Fruit fly (Drosophila melanogaster) Kc167 (cell line): ENCODE results near the gene CG31627.

ENCODE experiments used
- Myc ChIP-seq: fragments of >200 bp; optimal IDR thresholded peaks from 2 replicates; lab custom pipeline; 2017; ENCODE audit warnings: missing external identifiers
- Sin3A ChIP-seq: fragments of >200 bp; optimal IDR thresholded peaks from 2 replicates; lab custom pipeline; 2018; ENCODE audit warnings: missing external identifiers
- h ChIP-seq: fragments of >200 bp; optimal IDR thresholded peaks from 3 replicates; lab custom pipeline; 2018; ENCODE audit warnings: missing external identifiers
- insv ChIP-seq: fragments of >200 bp; optimal IDR thresholded peaks from 3 replicates; lab custom pipeline; 2018; ENCODE audit warnings: missing external identifiers
- psq ChIP-seq: fragments of >200 bp; optimal IDR thresholded peaks from 2 replicates; lab custom pipeline; 2017; ENCODE audit warnings: missing external identifiers
- ttk ChIP-seq: sonication (Bioruptor generic); optimal IDR thresholded peaks from 2 replicates; lab custom pipeline; 2017; ENCODE audit warnings: missing external identifiers

Gene CG31627

DNA sequence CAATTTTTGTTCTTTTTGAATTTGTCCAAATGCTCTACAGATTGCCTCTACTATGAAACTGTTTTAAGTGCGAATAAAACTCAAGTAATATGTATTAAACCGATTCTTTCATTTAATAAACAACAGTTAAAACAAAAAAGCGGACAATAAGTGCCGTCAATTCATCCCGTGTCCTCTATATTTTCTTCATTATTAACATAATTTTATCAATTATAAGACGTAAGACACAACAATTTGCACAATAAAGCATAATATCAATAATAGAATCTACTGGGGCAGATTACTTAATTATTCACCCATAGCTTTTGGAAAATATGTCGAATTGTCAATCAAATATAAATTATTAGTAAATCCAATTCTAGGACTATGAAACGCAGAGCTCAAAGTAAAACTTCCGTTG, at the start of gene CG31627:
Gene CG31627 (plus strand): TSS at position 301 of the 400 bp plus-strand sequence.
- TF ChIP-seq Sin3A (lab: Kevin White, UChicago) (no peak), ttk (lab: Kevin White, UChicago) (no peak), h (no peak), insv (lab: Kevin White, UChicago) (no peak), Myc (no peak), psq (lab: Kevin White, UChicago) (no peak)

DNA sequence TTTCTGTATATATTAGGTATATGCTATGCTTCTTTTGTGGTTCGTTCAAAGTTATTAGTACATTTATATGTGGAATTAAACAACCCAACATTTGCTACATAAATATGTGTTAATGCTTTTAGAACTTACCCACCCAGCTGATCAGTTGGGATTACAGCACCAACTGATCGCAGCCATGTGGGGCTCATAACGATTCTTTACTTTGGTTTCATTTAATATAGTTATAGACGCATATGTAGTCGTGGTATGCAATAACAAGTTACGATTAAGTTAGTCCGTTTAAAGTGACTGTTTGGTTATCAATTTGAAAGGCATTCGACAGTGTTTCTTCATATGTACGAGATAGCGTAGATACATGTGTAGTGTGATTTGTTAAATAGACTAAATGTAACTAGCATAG, 37.3 kb upstream of the CG31627 start:
- TF ChIP-seq h (no peak), insv (lab: Kevin White, UChicago) (no peak)

DNA sequence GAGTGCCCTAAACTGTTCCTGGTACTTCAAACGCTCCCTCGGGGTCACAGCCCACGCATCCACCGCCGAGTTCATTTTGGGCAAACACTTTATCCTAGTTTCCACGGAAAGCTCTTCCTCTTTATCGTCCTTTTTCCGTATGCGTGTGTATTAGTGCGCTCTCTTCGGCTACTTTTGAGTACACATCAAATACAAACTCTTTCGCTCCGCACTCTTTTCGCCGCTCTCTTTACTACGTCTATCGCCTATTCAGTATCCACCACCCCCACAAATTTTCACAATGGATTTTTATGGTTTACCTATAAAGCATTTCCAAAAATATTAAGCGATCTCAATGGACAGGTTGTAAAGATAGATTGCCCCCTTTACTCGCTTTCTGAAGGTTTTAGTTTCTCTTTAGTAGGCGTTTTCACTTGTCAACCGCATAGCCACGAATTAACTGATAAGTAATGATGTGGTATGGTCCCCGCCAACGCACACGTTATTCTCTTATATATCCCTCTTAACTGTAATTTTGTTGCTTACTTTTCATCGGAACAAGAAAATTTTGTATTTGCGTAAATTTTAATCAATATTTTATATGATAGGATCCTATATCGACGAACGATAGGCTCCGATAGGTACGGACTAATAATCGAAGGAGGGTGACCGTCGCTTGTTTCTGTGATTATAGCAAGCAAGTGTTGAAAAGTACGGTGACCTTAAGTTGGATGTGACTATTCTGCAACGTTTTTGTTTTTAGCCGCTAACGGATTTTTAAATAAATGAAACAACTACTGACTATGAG, 31.1 kb upstream of the CG31627 start, which contains the start of gene Dap160:
Gene Dap160 (minus strand): TSS at position 634 of the 787 bp plus-strand sequence.
- TF ChIP-seq psq (lab: Kevin White, UChicago): no peak
- no peak for TF ChIP-seq h
- no peak for TF ChIP-seq Myc
- TF ChIP-seq insv (lab: Kevin White, UChicago): no peak
- no peak for TF ChIP-seq Sin3A (lab: Kevin White, UChicago)
- no peak for TF ChIP-seq ttk (lab: Kevin White, UChicago)

DNA sequence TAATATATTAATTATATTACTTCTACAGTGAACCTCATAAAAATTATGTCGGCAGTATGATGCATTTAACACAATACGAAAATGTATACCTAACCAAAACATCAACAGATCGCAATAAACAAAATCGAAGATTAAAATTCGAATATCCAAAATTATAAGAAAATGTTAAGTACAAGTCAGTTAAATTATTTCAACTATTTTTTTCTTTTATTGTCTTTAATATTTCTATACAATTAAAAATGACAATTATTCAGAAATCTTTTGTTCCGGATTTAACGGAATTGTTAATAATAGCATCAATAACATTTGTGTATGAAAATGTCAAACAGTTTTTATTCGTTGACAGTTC, 30.5 kb upstream of the CG31627 start:
- TF ChIP-seq insv (lab: Kevin White, UChicago): no peak
- no peak for TF ChIP-seq psq (lab: Kevin White, UChicago)
- no peak for TF ChIP-seq h
- TF ChIP-seq Sin3A (lab: Kevin White, UChicago): no peak
- no peak for TF ChIP-seq Myc
- TF ChIP-seq ttk (lab: Kevin White, UChicago): no peak

DNA sequence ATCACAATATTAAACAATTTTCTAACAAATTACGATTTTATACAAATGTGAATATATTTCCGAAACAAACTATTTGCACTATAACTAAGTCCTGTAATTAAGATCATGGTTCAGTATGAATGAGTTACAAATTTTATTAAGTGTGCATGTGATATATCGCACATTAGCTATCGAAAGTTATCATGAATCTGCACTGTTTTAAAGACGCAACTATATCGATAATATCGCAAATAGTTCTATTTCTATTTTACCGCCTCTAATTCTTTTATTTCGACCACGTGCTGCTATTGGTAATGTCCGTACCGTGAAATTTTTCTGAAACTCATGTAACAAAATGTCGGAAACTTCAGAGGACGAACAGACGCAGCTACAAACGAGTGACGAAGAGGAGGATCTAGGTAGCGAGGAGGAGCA, 30.0 kb upstream of the CG31627 start, which contains the start of gene pths:
Gene pths (plus strand): TSS at position 258 of the 414 bp plus-strand sequence.
- TF ChIP-seq insv (lab: Kevin White, UChicago) (no peak), psq (lab: Kevin White, UChicago) (no peak), Sin3A (lab: Kevin White, UChicago) (no peak), Myc (no peak), h (no peak), ttk (lab: Kevin White, UChicago) (no peak)

DNA sequence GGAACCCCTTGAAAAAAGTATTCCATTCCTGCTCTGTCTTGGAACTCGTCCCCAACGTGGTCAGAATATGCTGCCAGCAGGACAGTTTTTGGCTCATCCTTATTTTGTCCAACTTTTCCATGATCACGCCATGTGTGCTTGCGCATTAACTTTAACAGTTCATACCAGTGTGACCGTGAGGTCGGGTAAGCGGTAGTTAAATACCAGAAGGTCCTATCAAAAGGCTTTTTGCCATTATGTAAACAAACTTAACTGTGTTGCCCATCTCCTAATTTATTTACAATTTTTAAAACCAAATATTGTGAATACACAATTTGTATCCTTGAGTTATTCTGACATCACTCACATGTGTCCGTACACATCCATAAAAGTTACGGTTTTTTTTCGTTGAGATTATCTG, 24.8 kb upstream of the CG31627 start, which contains the start of gene del:
Gene del (minus strand): TSS at position 305 of the 400 bp plus-strand sequence.
- TF ChIP-seq h (no peak), psq (lab: Kevin White, UChicago) (no peak)

DNA sequence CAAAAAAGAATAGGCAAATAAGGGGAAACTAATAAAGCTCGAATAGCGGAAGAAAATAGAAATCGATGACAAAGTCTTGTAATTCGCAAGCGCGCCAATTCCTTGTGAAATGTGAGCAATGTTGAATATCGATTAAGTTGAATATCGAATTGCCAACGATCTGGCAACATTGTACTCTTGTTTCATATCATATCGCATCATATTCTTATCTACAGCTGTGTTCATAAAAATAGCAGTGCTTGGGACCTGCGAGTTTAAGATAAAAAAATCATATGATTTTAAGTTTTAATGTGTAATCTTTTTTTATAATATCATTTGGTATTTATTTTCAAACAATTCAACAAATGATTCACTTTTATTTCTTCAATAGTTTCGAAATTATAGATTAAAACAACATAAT, 24.0 kb upstream of the CG31627 start:
- TF ChIP-seq psq (lab: Kevin White, UChicago) (no peak), Myc (no peak), Sin3A (lab: Kevin White, UChicago) (no peak), ttk (lab: Kevin White, UChicago) (no peak), insv (lab: Kevin White, UChicago) (no peak), h (no peak)

DNA sequence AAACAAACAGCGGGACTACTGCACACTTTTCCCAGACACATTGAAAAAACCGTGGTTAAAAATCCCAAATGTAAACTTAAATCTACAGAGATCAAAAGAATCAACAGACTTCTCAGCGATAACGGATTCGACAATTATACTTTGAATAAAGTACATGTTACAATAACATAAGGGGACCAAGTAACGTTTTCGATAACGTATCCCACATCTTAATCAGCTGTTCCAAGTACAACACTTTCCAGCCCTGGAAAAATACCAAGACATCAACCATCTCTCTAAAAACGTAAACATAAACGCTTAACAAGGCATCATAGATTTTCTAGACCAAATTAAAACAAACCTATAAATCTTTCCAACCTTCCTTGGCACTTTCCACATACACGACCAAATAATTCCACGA, 19.2 kb upstream of the CG31627 start:
- TF ChIP-seq insv (lab: Kevin White, UChicago) (no peak), Sin3A (lab: Kevin White, UChicago) (no peak), ttk (lab: Kevin White, UChicago) (no peak), psq (lab: Kevin White, UChicago) (no peak), h (no peak), Myc (no peak)

DNA sequence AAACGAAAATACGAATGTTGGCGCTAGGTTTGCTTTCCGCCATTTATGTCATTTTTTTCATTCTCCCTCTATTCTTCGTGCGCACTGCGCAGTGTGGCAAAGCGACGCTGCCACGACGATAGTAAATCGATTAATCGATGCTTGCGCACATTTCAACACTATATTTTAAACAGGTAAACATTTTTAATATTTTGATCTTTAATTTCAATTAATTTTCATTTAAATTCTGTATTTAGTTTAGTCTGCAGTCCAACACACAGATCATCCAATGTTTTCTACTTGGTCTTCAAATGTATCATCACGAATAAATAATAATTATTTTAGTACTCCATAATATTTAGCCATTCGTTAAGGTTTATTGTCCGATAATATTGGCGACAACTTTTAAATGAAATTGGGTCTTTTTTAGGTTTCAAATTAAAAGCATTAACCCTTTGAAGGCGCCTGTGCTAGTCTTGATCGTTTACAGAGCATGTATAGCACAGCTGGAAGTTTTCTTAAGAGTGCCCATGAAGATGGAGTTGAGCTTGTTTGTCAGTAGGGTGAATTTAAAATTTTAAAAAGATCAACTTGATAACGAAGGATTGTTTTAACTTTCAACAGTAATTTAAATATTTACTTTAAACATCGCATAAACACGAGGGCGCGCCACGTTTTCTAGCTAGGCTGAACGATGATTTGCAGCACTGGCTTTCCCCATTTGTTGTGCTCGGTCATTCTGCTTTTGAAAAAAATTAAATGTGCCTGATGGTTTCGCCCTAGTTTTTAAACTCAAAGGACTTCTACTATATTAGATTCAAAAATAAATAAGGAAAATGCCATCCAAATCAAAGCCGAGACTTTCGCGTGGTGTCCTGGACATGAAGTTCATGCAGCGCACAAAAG, 16.6 kb upstream of the CG31627 start, which contains the start of the genes Mpp6 and E2f2:
Gene Mpp6 (plus strand): TSS at position 133 of the 885 bp plus-strand sequence.
Gene E2f2 (minus strand): TSS at position 594 of the 885 bp plus-strand sequence.
- no peak for TF ChIP-seq h
- TF ChIP-seq psq (lab: Kevin White, UChicago): peak; percentile 91
- TF ChIP-seq Sin3A (lab: Kevin White, UChicago): no peak
- TF ChIP-seq insv (lab: Kevin White, UChicago): no peak
- no peak for TF ChIP-seq Myc

DNA sequence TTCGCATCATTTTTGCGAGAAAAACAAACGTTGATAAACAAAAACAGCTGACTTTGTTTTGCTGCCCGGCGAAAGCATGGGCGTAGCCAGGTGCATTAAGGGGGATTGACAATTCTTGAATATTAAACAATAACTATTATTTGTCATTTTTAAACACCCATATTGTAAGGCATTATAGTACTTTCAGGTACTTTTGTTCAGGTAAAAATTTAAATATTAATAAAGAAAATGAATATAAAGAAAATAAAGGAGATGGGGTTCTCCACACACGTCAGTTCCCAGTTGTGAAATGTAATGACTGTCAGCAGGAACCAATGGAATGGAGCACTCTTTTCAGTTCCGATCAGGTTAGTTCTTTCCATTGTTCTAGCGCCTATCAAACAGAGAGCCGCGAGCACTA, 14.5 kb upstream of the CG31627 start, which contains the start of the genes Coq3 and Pld3:
Gene Coq3 (minus strand): TSS at position 58 of the 400 bp plus-strand sequence.
Gene Pld3 (plus strand): TSS at position 294 of the 400 bp plus-strand sequence.
- TF ChIP-seq ttk (lab: Kevin White, UChicago): no peak
- TF ChIP-seq insv (lab: Kevin White, UChicago): no peak
- TF ChIP-seq psq (lab: Kevin White, UChicago): no peak

DNA sequence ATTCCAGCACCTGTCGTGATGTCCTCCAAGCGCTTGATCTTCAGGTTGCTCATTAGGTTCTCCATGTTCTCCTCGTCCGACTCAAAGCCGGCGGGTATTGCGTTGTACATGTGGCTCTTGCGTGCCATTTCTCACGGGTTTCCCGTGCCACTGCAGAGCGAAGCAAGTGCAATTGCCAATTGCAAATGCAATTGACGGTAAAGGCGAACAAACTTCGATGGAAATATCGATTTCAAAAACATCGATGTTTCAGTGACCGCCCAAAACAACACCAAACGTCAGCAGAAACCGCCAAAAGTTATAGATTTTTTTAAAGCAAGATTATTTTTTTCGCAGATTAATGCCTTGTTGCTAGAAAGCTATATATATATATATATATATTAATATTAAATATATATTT, 10.1 kb upstream of the CG31627 start, which contains the start of gene Nbr:
Gene Nbr (minus strand): TSS at position 209 of the 400 bp plus-strand sequence.
- TF ChIP-seq h (no peak), psq (lab: Kevin White, UChicago) (no peak), insv (lab: Kevin White, UChicago) (no peak), Sin3A (lab: Kevin White, UChicago) (no peak), ttk (lab: Kevin White, UChicago) (no peak), Myc (no peak)

DNA sequence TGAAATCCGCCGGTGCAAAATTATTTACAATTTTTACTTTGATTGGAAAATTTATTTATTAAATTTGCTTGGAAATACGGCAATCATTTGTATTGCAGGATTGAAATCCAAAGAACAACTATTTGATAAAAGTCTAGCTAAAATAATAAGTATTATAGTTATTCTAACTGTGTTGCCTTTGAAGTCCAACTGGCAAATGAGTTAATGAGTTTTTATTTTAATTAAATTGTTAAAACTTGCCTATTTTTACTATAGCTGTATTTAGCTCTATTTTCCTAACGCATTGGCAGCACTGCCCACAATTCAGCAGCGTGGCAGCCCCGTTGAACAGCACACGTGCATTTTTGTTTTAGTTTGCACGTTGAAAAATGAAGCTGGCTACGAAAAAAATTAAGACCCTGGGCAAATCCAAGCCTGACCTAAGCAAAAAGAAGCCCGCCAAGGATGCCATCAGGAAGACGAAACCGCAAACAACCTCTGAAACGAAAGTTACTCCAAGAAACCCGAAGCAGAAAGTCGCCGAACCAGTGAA, 9.6 kb upstream of the CG31627 start, which contains the start of gene Noc2:
Gene Noc2 (plus strand): TSS at position 331 of the 532 bp plus-strand sequence.
- TF ChIP-seq ttk (lab: Kevin White, UChicago): no peak
- no peak for TF ChIP-seq insv (lab: Kevin White, UChicago)
- no peak for TF ChIP-seq psq (lab: Kevin White, UChicago)
- no peak for TF ChIP-seq Myc
- TF ChIP-seq h: no peak
- TF ChIP-seq Sin3A (lab: Kevin White, UChicago): no peak
